Worm (Caenorhabditis elegans) whole organism, late embryonic: ENCODE data around the gene klp-12.

Experiments used
- hlh-13 ChIP-seq: fragments of 200-800 bp; sonication (Bioruptor generic); optimal IDR thresholded peaks from 2 replicates; lab custom pipeline; 2018; ENCODE audit warnings: mild to moderate bottlenecking, missing genetic modification characterization, missing compliant biosample characterization
- lin-11 ChIP-seq: fragments of 200-800 bp; sonication (Bioruptor generic); optimal IDR thresholded peaks from 2 replicates; lab custom pipeline; 2018; ENCODE audit warnings: mild to moderate bottlenecking, missing genetic modification characterization, missing compliant biosample characterization
- nfya-1 ChIP-seq: sonication (generic microtip); optimal IDR thresholded peaks from 2 replicates; lab custom pipeline; 2017; ENCODE audit warnings: missing genetic modification characterization, mild to moderate bottlenecking, missing compliant biosample characterization, antibody characterized with exemption, moderate library complexity
- pag-3 ChIP-seq: sonication (generic microtip); optimal IDR thresholded peaks from 2 replicates; lab custom pipeline; 2016; ENCODE audit warnings: missing compliant biosample characterization, missing genetic modification characterization, borderline replicate concordance
- unc-42 ChIP-seq: sonication (generic microtip); optimal IDR thresholded peaks from 2 replicates; lab custom pipeline; 2016; ENCODE audit warnings: missing genotype, missing genetic modification characterization, missing compliant biosample characterization

ce11 chrIV:11323666-11324065, 36.0 kb downstream of the klp-12 start:
- TF ChIP-seq lin-11 (tag; lab: Kevin White, UChicago) (no peak), hlh-13 (GFP tag; lab: Kevin White, UChicago) (no peak), nfya-1 (tag; lab: Kevin White, UChicago) (no peak), unc-42 (no peak), pag-3 (tag; lab: Kevin White, UChicago) (no peak)
